Fruit fly (Drosophila melanogaster): ENCODE results near the gene emc.

Gene emc

DNA sequence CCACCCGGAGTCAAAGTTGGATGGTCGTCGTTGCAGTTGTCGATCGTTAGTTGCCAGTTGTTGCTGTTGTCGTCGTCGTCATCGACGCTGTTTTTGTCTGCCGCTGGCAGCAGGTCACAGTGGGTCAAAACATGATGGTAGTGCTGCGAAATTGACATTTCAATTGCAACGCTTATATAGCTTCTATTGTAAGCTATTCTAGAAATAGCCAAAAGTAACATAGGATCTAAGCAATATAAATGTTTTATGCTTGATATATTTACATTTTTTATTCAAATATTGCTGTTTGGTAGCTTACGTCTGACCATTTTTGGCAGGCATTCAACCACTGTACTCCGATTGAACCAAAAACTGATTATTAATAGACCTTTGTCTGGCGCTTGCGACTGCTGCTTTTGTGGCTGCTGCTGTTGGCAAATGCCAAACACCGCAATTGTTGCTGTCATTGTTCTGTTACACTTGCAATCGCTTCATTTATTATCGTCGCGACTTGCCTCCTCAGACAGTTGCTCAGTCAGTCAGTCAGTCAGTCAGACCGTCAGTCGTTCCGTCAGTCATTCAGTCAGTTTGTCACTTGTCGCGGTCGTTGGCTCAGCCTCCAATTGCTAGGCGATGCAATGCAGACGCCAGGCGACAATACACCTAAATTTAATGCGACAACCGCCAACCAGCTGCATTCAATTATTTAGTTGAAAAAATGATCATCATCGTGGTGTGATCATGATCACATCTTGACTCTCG lies 42.2 kb downstream of the emc start (continued):
- TF ChIP-seq sima (GFP tag; optimal IDR thresholded peaks at IDR 0.05) = no peak

DNA sequence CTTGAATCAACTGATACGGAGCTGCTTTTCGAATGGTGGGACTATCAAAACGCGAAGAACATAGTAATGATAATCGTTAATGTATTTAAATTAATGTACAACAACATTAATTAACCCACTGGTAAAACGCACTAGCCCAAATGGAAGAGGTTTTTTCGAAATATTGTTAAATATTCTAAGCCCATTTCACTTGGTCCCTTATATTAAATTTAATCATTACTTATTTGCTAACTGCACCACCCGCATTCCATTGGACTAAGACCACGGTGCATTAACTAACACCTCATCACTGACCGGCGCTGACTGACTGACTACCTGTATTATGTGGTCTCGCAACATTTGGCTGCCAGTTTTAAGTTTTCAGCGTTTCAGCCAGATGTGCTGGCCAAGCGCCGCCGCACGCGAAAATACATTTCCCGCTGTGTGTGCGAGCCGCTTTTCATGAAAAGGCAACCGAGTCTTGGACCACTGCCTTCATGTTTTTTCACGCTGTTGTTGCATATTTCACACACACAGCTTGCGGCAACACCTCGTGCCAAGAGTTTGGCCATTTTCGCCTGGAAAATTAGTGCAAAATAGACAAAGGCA lies 44.6 kb downstream of the emc start:
- no peak for TF ChIP-seq lbe (GFP tag; optimal IDR thresholded peaks at IDR 0.05)
- peak; percentile 65 for TF ChIP-seq Med (GFP tag)
- TF ChIP-seq ci (GFP tag; IDR thresholded peaks at IDR 0.05) = peak; percentile 46; the same call in 1 of the 3 replicates
- TF ChIP-seq CG11504 (tag; optimal IDR thresholded peaks at IDR 0.05) = peak; percentile 18
- 0 out of 2 replicates have a peak, but pooled peaks have one; percentile 15 for TF ChIP-seq Oaz (GFP tag; IDR thresholded peaks at IDR 0.05)
- peak; percentile 13 for TF ChIP-seq CG2678 (tag; optimal IDR thresholded peaks at IDR 0.05)
- peak; percentile 35; the same call in 1 of the 3 replicates for TF ChIP-seq CG17361 (GFP tag; IDR thresholded peaks at IDR 0.05)
- TF ChIP-seq kni (GFP tag; optimal IDR thresholded peaks at IDR 0.05) = no peak
- 0 out of 2 replicates have a peak, but pooled peaks have one; percentile 14 for TF ChIP-seq nerfin-2 (GFP tag; IDR thresholded peaks at IDR 0.05; ENCODE audit: partially characterized antibody)
- TF ChIP-seq nerfin-1 (tag; optimal IDR thresholded peaks at IDR 0.05) = no peak
- TF ChIP-seq dysf (GFP tag; IDR thresholded peaks at IDR 0.05) = no peak
- 0 out of 2 replicates have a peak, but pooled peaks have one; percentile 33 for TF ChIP-seq Xrp1 (GFP tag; IDR thresholded peaks at IDR 0.05)
- TF ChIP-seq prd (optimal IDR thresholded peaks at IDR 0.05) = no peak
- peak; percentile 8; the same call in 1 of the 3 replicates for TF ChIP-seq prd (GFP tag; IDR thresholded peaks at IDR 0.05)
- TF ChIP-seq jigr1 (GFP tag; IDR thresholded peaks at IDR 0.05) = no peak
- no peak for TF ChIP-seq crol (GFP tag; IDR thresholded peaks at IDR 0.05)
- no peak for TF ChIP-seq org-1 (GFP tag; optimal IDR thresholded peaks at IDR 0.05)
- 0 out of 3 replicates have a peak, but pooled peaks have one; percentile 11 for TF ChIP-seq Optix (GFP tag; IDR thresholded peaks at IDR 0.05)
- 0 out of 2 replicates have a peak, but pooled peaks have one; percentile 15 for TF ChIP-seq CG6689 (GFP tag; IDR thresholded peaks at IDR 0.05)
- peak; percentile 11 for TF ChIP-seq CG17359 (tag; optimal IDR thresholded peaks at IDR 0.05)
- TF ChIP-seq Sox100B (GFP tag; optimal IDR thresholded peaks at IDR 0.05) = peak; percentile 0
- peak; percentile 13 for TF ChIP-seq CG12769 (tag; optimal IDR thresholded peaks at IDR 0.05)
- TF ChIP-seq Hr51 (GFP tag; optimal IDR thresholded peaks at IDR 0.05) = peak in 1 of 2 experiments; percentile 41
- TF ChIP-seq Rx (GFP tag; IDR thresholded peaks at IDR 0.05) = no peak
- TF ChIP-seq inv (GFP tag; IDR thresholded peaks at IDR 0.05; ENCODE audit: partially characterized antibody) = no peak
- TF ChIP-seq sens (GFP tag) = peak; percentile 89
- TF ChIP-seq D (optimal IDR thresholded peaks at IDR 0.05) = no peak
- no peak for TF ChIP-seq D (GFP tag; optimal IDR thresholded peaks at IDR 0.05)
- no peak for TF ChIP-seq pum (GFP tag; optimal IDR thresholded peaks at IDR 0.05)
- TF ChIP-seq crp (GFP tag; optimal IDR thresholded peaks at IDR 0.05) = no peak
- no peak for TF ChIP-seq amos (GFP tag; IDR thresholded peaks at IDR 0.05; ENCODE audit: partially characterized antibody)
- no peak for TF ChIP-seq Jarid2 (GFP tag; optimal IDR thresholded peaks at IDR 0.05)
- peak; percentile 2 for TF ChIP-seq CG12391 (tag; optimal IDR thresholded peaks at IDR 0.05)
- 0 out of 2 replicates have a peak, but pooled peaks have one; percentile 10 for TF ChIP-seq Ptx1 (GFP tag; IDR thresholded peaks at IDR 0.05)
- peak; percentile 12 for TF ChIP-seq CG1603 (tag; optimal IDR thresholded peaks at IDR 0.05)
- TF ChIP-seq Rfx (GFP tag; IDR thresholded peaks at IDR 0.05) = no peak
- TF ChIP-seq gcm2 (GFP tag; optimal IDR thresholded peaks at IDR 0.05) = no peak
- TF ChIP-seq CG15269 (tag; optimal IDR thresholded peaks at IDR 0.05) = peak; percentile 23
- no peak for TF ChIP-seq usp (GFP tag; optimal IDR thresholded peaks at IDR 0.05)
- TF ChIP-seq row (GFP tag; IDR thresholded peaks at IDR 0.05) = peak; percentile 23; the same call in 1 of the 3 replicates
- TF ChIP-seq scrt (GFP tag; optimal IDR thresholded peaks at IDR 0.05) = no peak
- peak in 1 of 2 experiments; percentile 4 for TF ChIP-seq chif (GFP tag; optimal IDR thresholded peaks at IDR 0.05)
- TF ChIP-seq run (tag; optimal IDR thresholded peaks at IDR 0.05) = no peak
- no peak for TF ChIP-seq trem (tag; optimal IDR thresholded peaks at IDR 0.05)
- peak; percentile 16 for TF ChIP-seq Sox102F (GFP tag; optimal IDR thresholded peaks at IDR 0.05)
